Worm (Caenorhabditis elegans): ENCODE measurements around the gene srv-16.

DNA sequence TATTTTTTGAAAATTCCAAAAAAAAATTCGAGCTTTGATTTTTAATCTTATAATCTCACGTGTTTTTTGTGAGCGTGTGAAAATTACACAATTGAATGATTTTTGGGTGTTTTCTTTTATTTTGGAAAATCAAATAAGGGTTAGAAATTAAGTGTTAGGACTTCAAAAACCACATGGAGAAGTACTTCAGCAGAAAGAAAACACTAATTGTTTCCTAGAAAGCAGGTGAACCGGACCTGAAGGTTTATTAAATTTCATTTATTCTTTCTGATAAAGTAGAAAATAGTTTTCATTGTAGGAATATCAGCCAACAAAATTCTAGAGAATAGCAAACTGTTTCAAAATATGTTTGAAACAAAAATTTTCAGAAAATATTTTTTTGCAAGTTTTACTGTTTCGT lies 25.5 kb downstream of the srv-16 start:
- no peak for TF ChIP-seq dpl-1 (GFP tag; optimal IDR thresholded peaks at IDR 0.05)
- TF ChIP-seq ztf-11 (tag; optimal IDR thresholded peaks at IDR 0.05): no peak
- no peak for TF ChIP-seq jun-1 (tag; optimal IDR thresholded peaks at IDR 0.05)
- no peak for TF ChIP-seq unc-39 (tag; optimal IDR thresholded peaks at IDR 0.05)
- no peak for TF ChIP-seq spr-1 (tag; optimal IDR thresholded peaks at IDR 0.05)

All from whole organism, L4 larva.